Fruit fly (Drosophila melanogaster): ENCODE results near the gene Cyp4e3.

The Cyp4e3 gene

DNA sequence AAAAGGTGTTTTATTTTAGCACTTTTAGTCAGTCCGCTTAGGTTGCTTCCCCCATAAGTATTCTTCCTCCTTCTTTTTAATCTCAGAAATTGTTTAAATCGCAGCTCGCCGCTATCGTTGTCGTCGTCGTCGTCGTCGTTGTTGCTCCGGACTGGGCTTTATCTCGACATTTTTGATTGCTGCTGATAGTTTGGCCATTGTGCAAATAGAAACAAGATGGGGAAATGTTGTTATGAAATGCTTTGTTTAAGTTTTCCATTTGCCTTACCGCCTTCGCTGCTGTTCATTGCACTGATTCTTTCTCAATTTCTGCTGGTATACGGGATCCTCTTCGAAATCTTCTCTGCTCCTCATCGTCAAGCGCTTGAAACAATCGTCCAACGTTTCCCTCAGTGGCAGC is 46.9 kb downstream of the Cyp4e3 start:
- TF ChIP-seq CG17806 (tag; optimal IDR thresholded peaks at IDR 0.05): no peak
- TF ChIP-seq CG34367 (tag; optimal IDR thresholded peaks at IDR 0.05): no peak
- no peak for TF ChIP-seq Pif1B (GFP tag; optimal IDR thresholded peaks at IDR 0.05)
- no peak for TF ChIP-seq Pif1A (GFP tag; optimal IDR thresholded peaks at IDR 0.05)
- no peak for TF ChIP-seq Ets98B (GFP tag; IDR thresholded peaks at IDR 0.05)
- TF ChIP-seq CG12605 (GFP tag; IDR thresholded peaks at IDR 0.05): no peak
- no peak for TF ChIP-seq CG32121 (GFP tag; IDR thresholded peaks at IDR 0.05)
- no peak for TF ChIP-seq rn (GFP tag; IDR thresholded peaks at IDR 0.05)
- TF ChIP-seq D1 (tag; optimal IDR thresholded peaks at IDR 0.05): no peak
- no peak for TF ChIP-seq CG13204 (GFP tag; optimal IDR thresholded peaks at IDR 0.05)
- TF ChIP-seq CG9948 (tag; optimal IDR thresholded peaks at IDR 0.05): no peak
- no peak for TF ChIP-seq fd96Ca (GFP tag; IDR thresholded peaks at IDR 0.05)
- TF ChIP-seq CG10348 (GFP tag; IDR thresholded peaks at IDR 0.05): no peak
- no peak for TF ChIP-seq CG8159 (tag; optimal IDR thresholded peaks at IDR 0.05)
- TF ChIP-seq CG4496 (GFP tag; IDR thresholded peaks at IDR 0.05): no peak
- TF ChIP-seq CG15710 (tag; optimal IDR thresholded peaks at IDR 0.05): no peak

- TF ChIP-seq CG34367 (tag; optimal IDR thresholded peaks at IDR 0.05) (peak; percentile 39), CG32121 (GFP tag; IDR thresholded peaks at IDR 0.05) (0 out of 2 replicates have a peak, but pooled peaks have one; percentile 26), EcR (GFP tag; optimal IDR thresholded peaks at IDR 0.05) (peak; percentile 41), CG15710 (tag; optimal IDR thresholded peaks at IDR 0.05) (peak; percentile 42), Snoo (tag; optimal IDR thresholded peaks at IDR 0.05) (peak; percentile 47), D1 (tag; optimal IDR thresholded peaks at IDR 0.05) (no peak), CG9948 (tag; optimal IDR thresholded peaks at IDR 0.05) (peak; percentile 23), CG8301 (tag; optimal IDR thresholded peaks at IDR 0.05) (peak; percentile 19), CG4496 (GFP tag; IDR thresholded peaks at IDR 0.05) (peak; percentile 47; the same call in 1 of the 3 replicates), Pif1A (GFP tag; optimal IDR thresholded peaks at IDR 0.05) (no peak), CG17806 (tag; optimal IDR thresholded peaks at IDR 0.05) (peak; percentile 21), CG10348 (GFP tag; IDR thresholded peaks at IDR 0.05) (no peak), CG8159 (tag; optimal IDR thresholded peaks at IDR 0.05) (peak; percentile 43), CG14655 (GFP tag; optimal IDR thresholded peaks at IDR 0.05) (no peak)
These were observed 49.4 kb downstream of the Cyp4e3 start, which contains the start of gene pelo for dm6 chr2L:9700454-9700853. pelo (plus strand) TSS chr2L:9700810.

DNA sequence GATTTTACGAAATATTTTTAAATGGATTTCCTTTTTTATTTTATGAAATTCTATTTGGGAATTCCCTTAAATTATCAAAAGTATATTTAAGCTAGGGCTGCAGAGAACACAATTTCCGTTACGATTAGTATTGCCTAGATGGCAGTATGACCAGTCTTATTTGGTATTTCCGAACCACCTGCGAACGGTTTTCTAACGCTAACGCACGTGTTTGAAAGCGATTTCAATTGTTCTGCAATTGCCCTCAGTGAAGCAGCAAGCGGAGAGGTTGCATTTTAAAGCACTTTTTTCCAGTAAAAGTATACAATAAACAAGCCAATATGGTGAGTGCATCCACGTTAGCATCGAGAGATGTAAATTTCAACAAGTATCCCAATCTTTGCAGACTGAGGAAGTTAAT is 50.3 kb downstream of the Cyp4e3 start, which contains the start of gene hoip:
hoip (plus strand) TSS at position 177 of the 400 bp plus-strand sequence.
- TF ChIP-seq CG8159 (tag; optimal IDR thresholded peaks at IDR 0.05) (no peak), CG4496 (GFP tag; IDR thresholded peaks at IDR 0.05) (peak; percentile 12; the same call in 1 of the 3 replicates), CG10348 (GFP tag; IDR thresholded peaks at IDR 0.05) (no peak)

DNA sequence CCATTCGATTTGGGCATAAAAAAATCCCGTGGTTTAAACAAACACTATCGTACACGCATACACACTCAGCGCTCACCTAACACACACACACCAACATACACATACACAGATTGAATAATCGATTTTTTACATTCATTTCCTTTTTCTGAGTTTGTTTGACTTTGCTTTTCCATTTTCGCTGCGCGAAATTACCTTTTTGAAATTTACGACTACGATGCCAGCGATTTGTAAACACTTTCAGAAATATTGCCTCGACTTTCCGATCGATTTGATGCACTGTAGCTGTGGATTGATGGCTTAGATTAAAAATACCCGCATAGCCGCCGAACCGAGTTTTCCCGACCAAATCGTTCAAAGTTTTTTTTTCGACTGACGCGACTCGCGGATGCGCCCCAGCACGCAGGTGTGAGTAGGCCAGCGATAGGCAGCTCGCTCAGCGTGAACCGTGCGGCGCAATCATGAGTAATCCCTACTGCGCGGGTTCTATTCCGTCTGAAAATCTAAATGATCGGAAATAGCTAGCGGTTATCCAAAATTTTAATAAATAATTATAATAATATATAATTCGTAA is 50.9 kb downstream of the Cyp4e3 start, which contains the start of gene Pka-C1:
Pka-C1 (minus strand) TSS at position 375 of the 571 bp plus-strand sequence.
- no peak for TF ChIP-seq D1 (tag; optimal IDR thresholded peaks at IDR 0.05)
- TF ChIP-seq CG8301 (tag; optimal IDR thresholded peaks at IDR 0.05): no peak
- TF ChIP-seq rn (GFP tag; IDR thresholded peaks at IDR 0.05): no peak
- no peak for TF ChIP-seq CG14655 (GFP tag; optimal IDR thresholded peaks at IDR 0.05)
- TF ChIP-seq CG12605 (GFP tag; IDR thresholded peaks at IDR 0.05): peak; percentile 62; the same call in 1 of the 2 replicates
- TF ChIP-seq gl (tag; optimal IDR thresholded peaks at IDR 0.05): no peak
- peak; percentile 7 for TF ChIP-seq Snoo (tag; optimal IDR thresholded peaks at IDR 0.05)
- TF ChIP-seq Pif1A (GFP tag; optimal IDR thresholded peaks at IDR 0.05): no peak
- TF ChIP-seq Pif1B (GFP tag; optimal IDR thresholded peaks at IDR 0.05): no peak
- no peak for TF ChIP-seq EcR (GFP tag; optimal IDR thresholded peaks at IDR 0.05)
- TF ChIP-seq CG34367 (tag; optimal IDR thresholded peaks at IDR 0.05): no peak
- TF ChIP-seq Ets98B (GFP tag; IDR thresholded peaks at IDR 0.05): peak; percentile 22
- no peak for TF ChIP-seq CG15710 (tag; optimal IDR thresholded peaks at IDR 0.05)
- peak; percentile 38; the same call in 1 of the 2 replicates for TF ChIP-seq CG32121 (GFP tag; IDR thresholded peaks at IDR 0.05)
- TF ChIP-seq CG17806 (tag; optimal IDR thresholded peaks at IDR 0.05): peak; percentile 1
- no peak for TF ChIP-seq CG8159 (tag; optimal IDR thresholded peaks at IDR 0.05)
- TF ChIP-seq CG4496 (GFP tag; IDR thresholded peaks at IDR 0.05): peak; percentile 60
- TF ChIP-seq CG10348 (GFP tag; IDR thresholded peaks at IDR 0.05): no peak
- peak; percentile 62; the same call in 2 of the 3 replicates for TF ChIP-seq fd96Ca (GFP tag; IDR thresholded peaks at IDR 0.05)
- peak; percentile 21 for TF ChIP-seq CG13204 (GFP tag; optimal IDR thresholded peaks at IDR 0.05)
- TF ChIP-seq CG9948 (tag; optimal IDR thresholded peaks at IDR 0.05): no peak

DNA sequence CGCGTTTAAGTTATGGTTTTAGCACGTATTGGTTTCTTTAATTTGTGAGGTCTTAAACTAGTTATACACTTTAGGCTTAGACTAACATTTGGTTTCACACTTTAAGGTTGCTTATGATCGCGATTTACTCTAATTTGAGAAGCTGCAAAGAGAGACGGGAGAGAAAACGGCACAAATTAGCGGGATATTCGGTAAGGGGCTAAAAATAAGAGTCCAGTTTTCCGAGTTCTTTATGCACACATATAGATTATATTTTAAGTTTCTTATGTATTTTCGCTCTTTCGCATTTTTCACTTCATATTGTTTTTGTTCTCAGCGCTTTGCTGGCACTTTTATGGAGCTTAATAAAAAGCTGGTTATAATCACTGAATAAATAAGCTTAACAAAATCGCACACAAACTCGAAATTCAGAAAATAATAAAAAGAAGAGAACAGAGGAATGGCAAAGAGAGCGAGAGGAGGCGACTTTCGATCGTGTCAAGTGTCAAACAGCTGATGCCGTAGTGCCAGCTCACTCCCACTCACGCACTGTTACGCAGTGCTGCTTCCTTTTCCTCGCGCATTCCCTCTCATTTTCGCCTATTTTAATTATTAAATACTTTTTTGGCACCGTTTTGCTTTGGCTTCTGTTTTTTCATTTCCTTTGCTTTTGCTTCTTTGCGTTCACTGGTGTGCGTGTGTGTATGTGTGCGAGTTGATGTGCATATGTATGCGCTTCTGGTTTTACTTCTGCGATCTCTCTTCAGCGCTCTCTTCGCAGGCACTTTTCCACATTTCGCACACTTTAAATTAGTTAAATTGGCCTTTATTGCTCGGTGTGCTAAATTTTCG is 51.6 kb downstream of the Cyp4e3 start:
- TF ChIP-seq EcR (GFP tag; optimal IDR thresholded peaks at IDR 0.05) (no peak), CG14655 (GFP tag; optimal IDR thresholded peaks at IDR 0.05) (no peak), Pif1B (GFP tag; optimal IDR thresholded peaks at IDR 0.05) (no peak), Pif1A (GFP tag; optimal IDR thresholded peaks at IDR 0.05) (peak; percentile 1), CG9948 (tag; optimal IDR thresholded peaks at IDR 0.05) (no peak), CG12605 (GFP tag; IDR thresholded peaks at IDR 0.05) (0 out of 2 replicates have a peak, but pooled peaks have one; percentile 32)

Measured in whole organism, pupa.